In genomic region chr3R:4186820-4187540, dm6 we compare ENCODE assay signal across 5 fruit fly cellular contexts.
TF ChIP-seq lines count a peak whose summit lies in the region.

No protein-coding gene starts in this region.

- TF ChIP-seq CTCF in whole organism, embryonic (GFP tag; optimal IDR thresholded peaks at IDR 0.05; lab: Kevin White, UChicago): peak; percentile 92

TF ChIP-seq in whole organism, adult, 20 proteins besides CTCF, POLR2A, EP300 and RAD21:
- TF ChIP-seq kay (GFP tag; lab: Kevin White, UChicago; ENCODE audit: borderline replicate concordance) (peak; percentile 72), ovo (GFP tag; optimal IDR thresholded peaks at IDR 0.05; lab: Kevin White, UChicago) (no peak), CG12768 (GFP tag; optimal IDR thresholded peaks at IDR 0.05; lab: Kevin White, UChicago) (no peak), tj (GFP tag; optimal IDR thresholded peaks at IDR 0.05; lab: Kevin White, UChicago) (peak; percentile 91)
TF ChIP-seq in whole organism, adult: peak in this region for 2.

TF ChIP-seq in whole organism, embryonic, 481 proteins besides CTCF, POLR2A, EP300 and RAD21 (continues in another document):
- TF ChIP-seq CG31365 (tag; optimal IDR thresholded peaks at IDR 0.05; lab: Kevin White, UChicago) (no peak), sug (tag; optimal IDR thresholded peaks at IDR 0.05; lab: Kevin White, UChicago) (peak; percentile 83), pb (GFP tag; optimal IDR thresholded peaks at IDR 0.05; lab: Kevin White, UChicago) (no peak), Atf6 (GFP tag; IDR thresholded peaks at IDR 0.05; lab: Robert Waterston, UW) (no peak), CG12769 (tag; optimal IDR thresholded peaks at IDR 0.05; lab: Kevin White, UChicago) (peak; percentile 62), disco-r (GFP tag; optimal IDR thresholded peaks at IDR 0.05; lab: Kevin White, UChicago) (no peak), CG12942 (GFP tag; optimal IDR thresholded peaks at IDR 0.05; lab: Kevin White, UChicago) (no peak), Doc3 (GFP tag; IDR thresholded peaks at IDR 0.05; lab: Robert Waterston, UW; ENCODE audit: partially characterized antibody) (no peak), fd64A (GFP tag; optimal IDR thresholded peaks at IDR 0.05; lab: Kevin White, UChicago) (no peak), CG14965 (GFP tag; optimal IDR thresholded peaks at IDR 0.05; lab: Kevin White, UChicago; ENCODE audit: borderline replicate concordance) (no peak), usp (GFP tag; optimal IDR thresholded peaks at IDR 0.05; lab: Kevin White, UChicago) (no peak), cg (GFP tag; optimal IDR thresholded peaks at IDR 0.05; lab: Kevin White, UChicago) (peak; percentile 72), CG8290 (GFP tag; optimal IDR thresholded peaks at IDR 0.05; lab: Kevin White, UChicago) (no peak), CG8290 (tag; optimal IDR thresholded peaks at IDR 0.05; lab: Kevin White, UChicago) (peak in 1 of 2 experiments; percentile 43), phol (tag; optimal IDR thresholded peaks at IDR 0.05; lab: Kevin White, UChicago) (peak; percentile 37), Trl (optimal IDR thresholded peaks at IDR 0.05; lab: Kevin White, UChicago) (no peak), Trl (GFP tag; optimal IDR thresholded peaks at IDR 0.05; lab: Kevin White, UChicago) (no peak), Abd-B (GFP tag; optimal IDR thresholded peaks at IDR 0.05; lab: Kevin White, UChicago) (no peak), rib (GFP tag; IDR thresholded peaks at IDR 0.05; lab: Robert Waterston, UW) (peak; percentile 31; the same call in 1 of the 2 replicates), gt (GFP tag; IDR thresholded peaks at IDR 0.05; lab: Robert Waterston, UW) (no peak), Lhr (GFP tag; optimal IDR thresholded peaks at IDR 0.05; lab: Kevin White, UChicago) (peak; percentile 51), Dip3 (GFP tag; optimal IDR thresholded peaks at IDR 0.05; lab: Kevin White, UChicago) (no peak)

TF ChIP-seq in whole organism, prepupa, 60 proteins besides CTCF, POLR2A, EP300 and RAD21:
- TF ChIP-seq dsx (GFP tag; optimal IDR thresholded peaks at IDR 0.05; lab: Kevin White, UChicago; ENCODE audit: poor library complexity, severe bottlenecking) (peak; percentile 13), net (GFP tag; optimal IDR thresholded peaks at IDR 0.05; lab: Kevin White, UChicago) (no peak), CG6808 (GFP tag; optimal IDR thresholded peaks at IDR 0.05; lab: Kevin White, UChicago) (peak; percentile 11), Sox14 (GFP tag; optimal IDR thresholded peaks at IDR 0.05; lab: Kevin White, UChicago) (peak; percentile 50), CG32006 (GFP tag; optimal IDR thresholded peaks at IDR 0.05; lab: Kevin White, UChicago) (no peak), Blimp-1 (GFP tag; optimal IDR thresholded peaks at IDR 0.05; lab: Kevin White, UChicago) (peak; percentile 17), Eip78C (GFP tag; lab: Kevin White, UChicago) (peak; percentile 73), CG6792 (GFP tag; optimal IDR thresholded peaks at IDR 0.05; lab: Kevin White, UChicago) (peak; percentile 4), salr (GFP tag; optimal IDR thresholded peaks at IDR 0.05; lab: Kevin White, UChicago) (peak in 1 of 2 experiments; percentile 15), vri (GFP tag; optimal IDR thresholded peaks at IDR 0.05; lab: Kevin White, UChicago) (no peak), Lpt (GFP tag; optimal IDR thresholded peaks at IDR 0.05; lab: Kevin White, UChicago) (peak; percentile 69), ss (GFP tag; optimal IDR thresholded peaks at IDR 0.05; lab: Kevin White, UChicago) (peak; percentile 26 to 73), CG9139 (GFP tag; optimal IDR thresholded peaks at IDR 0.05; lab: Kevin White, UChicago) (peak; percentile 1), CG11902 (GFP tag; optimal IDR thresholded peaks at IDR 0.05; lab: Kevin White, UChicago) (no peak)

TF ChIP-seq in whole organism, pupa, 21 proteins besides CTCF, POLR2A, EP300 and RAD21:
- TF ChIP-seq Ets98B (GFP tag; IDR thresholded peaks at IDR 0.05; lab: Robert Waterston, UW) (no peak), CG4496 (GFP tag; IDR thresholded peaks at IDR 0.05; lab: Robert Waterston, UW) (no peak; the same call in 2 of the 3 replicates), fd96Ca (GFP tag; IDR thresholded peaks at IDR 0.05; lab: Robert Waterston, UW) (no peak), EcR (GFP tag; optimal IDR thresholded peaks at IDR 0.05; lab: Kevin White, UChicago) (peak; percentile 65), CG15710 (tag; optimal IDR thresholded peaks at IDR 0.05; lab: Kevin White, UChicago) (peak; percentile 4), CG17806 (tag; optimal IDR thresholded peaks at IDR 0.05; lab: Kevin White, UChicago) (no peak), CG14655 (GFP tag; optimal IDR thresholded peaks at IDR 0.05; lab: Kevin White, UChicago) (peak; percentile 9), D1 (tag; optimal IDR thresholded peaks at IDR 0.05; lab: Kevin White, UChicago) (no peak), gl (tag; optimal IDR thresholded peaks at IDR 0.05; lab: Kevin White, UChicago) (peak; percentile 9)
TF ChIP-seq in whole organism, pupa: peak in this region for 4.

TF ChIP-seq in whole organism, wandering third instar larva, 38 proteins besides CTCF, POLR2A, EP300 and RAD21:
- peak; percentile 74 for TF ChIP-seq Vsx2 (GFP tag; optimal IDR thresholded peaks at IDR 0.05; lab: Kevin White, UChicago; ENCODE audit: partially characterized antibody)
- no peak for TF ChIP-seq dsf (GFP tag; optimal IDR thresholded peaks at IDR 0.05; lab: Kevin White, UChicago; ENCODE audit: borderline replicate concordance)
- peak; percentile 33 for TF ChIP-seq sage (GFP tag; optimal IDR thresholded peaks at IDR 0.05; lab: Kevin White, UChicago)
- TF ChIP-seq Hr83 (GFP tag; optimal IDR thresholded peaks at IDR 0.05; lab: Kevin White, UChicago; ENCODE audit: poor library complexity, severe bottlenecking): no peak
- TF ChIP-seq foxo (GFP tag; optimal IDR thresholded peaks at IDR 0.05; lab: Kevin White, UChicago): peak in 1 of 2 experiments; percentile 37
- TF ChIP-seq Rel (GFP tag; optimal IDR thresholded peaks at IDR 0.05; lab: Kevin White, UChicago): no peak
- TF ChIP-seq Rel (tag; optimal IDR thresholded peaks at IDR 0.05; lab: Kevin White, UChicago): no peak
- TF ChIP-seq Abd-B (GFP tag; optimal IDR thresholded peaks at IDR 0.05; lab: Kevin White, UChicago): no peak
- no peak for TF ChIP-seq Hr78 (GFP tag; optimal IDR thresholded peaks at IDR 0.05; lab: Kevin White, UChicago)
- TF ChIP-seq CG32264 (GFP tag; optimal IDR thresholded peaks at IDR 0.05; lab: Kevin White, UChicago): no peak
- no peak for TF ChIP-seq lola (GFP tag; optimal IDR thresholded peaks at IDR 0.05; lab: Kevin White, UChicago)
- TF ChIP-seq HLH106 (tag; optimal IDR thresholded peaks at IDR 0.05; lab: Kevin White, UChicago): no peak
- TF ChIP-seq fru (GFP tag; optimal IDR thresholded peaks at IDR 0.05; lab: Kevin White, UChicago): peak; percentile 100
- TF ChIP-seq brk (GFP tag; optimal IDR thresholded peaks at IDR 0.05; lab: Kevin White, UChicago): peak; percentile 73
- no peak for TF ChIP-seq br (GFP tag; optimal IDR thresholded peaks at IDR 0.05; lab: Kevin White, UChicago)
- TF ChIP-seq jim (GFP tag; optimal IDR thresholded peaks at IDR 0.05; lab: Kevin White, UChicago): no peak
- TF ChIP-seq Dif (GFP tag; optimal IDR thresholded peaks at IDR 0.05; lab: Kevin White, UChicago; ENCODE audit: partially characterized antibody): peak; percentile 61
